5 worm cellular contexts compared by ENCODE assay signal in the genomic region with DNA sequence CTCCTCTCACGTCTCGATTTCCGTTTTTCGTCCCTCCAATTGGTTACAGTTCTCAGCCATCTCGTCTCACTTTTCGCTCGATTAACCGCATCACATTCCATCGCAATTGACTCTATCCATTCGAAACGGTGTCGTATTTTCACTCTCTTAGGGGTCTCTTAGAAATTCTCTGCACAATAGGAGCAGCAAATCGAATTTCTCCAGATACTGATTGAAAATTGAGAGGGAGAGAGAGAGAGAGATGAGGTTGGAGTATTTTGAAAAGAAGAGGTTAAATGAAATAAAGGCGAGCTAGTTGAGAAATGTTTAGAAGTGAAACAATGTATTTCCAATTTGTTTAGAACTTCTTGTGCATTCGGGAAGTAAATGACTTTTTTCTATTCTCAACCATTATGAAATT.
A peak's percentile ranks its signal among the peaks of the same experiment; 100 is the strongest.
TF ChIP-seq lines count a peak whose summit lies in the region.

No protein-coding gene starts in this region.

TF ChIP-seq in whole organism, L1 larva, 84 proteins besides CTCF, POLR2A, EP300 and RAD21:
- TF ChIP-seq ceh-90 (tag; optimal IDR thresholded peaks at IDR 0.05; lab: Kevin White, UChicago) = no peak
- peak; percentile 96 for TF ChIP-seq fkh-10 (GFP tag; optimal IDR thresholded peaks at IDR 0.05; lab: Kevin White, UChicago)
- no peak for TF ChIP-seq ceh-8 (GFP tag; optimal IDR thresholded peaks at IDR 0.05; lab: Kevin White, UChicago)
- TF ChIP-seq xbp-1 (tag; optimal IDR thresholded peaks at IDR 0.05; lab: Kevin White, UChicago) = no peak
- TF ChIP-seq ama-1 (optimal IDR thresholded peaks at IDR 0.05; lab: Kevin White, UChicago) = no peak
- peak; percentile 35 for TF ChIP-seq lin-14 (GFP tag; optimal IDR thresholded peaks at IDR 0.05; lab: Kevin White, UChicago)
- no peak for TF ChIP-seq fos-1 (tag; optimal IDR thresholded peaks at IDR 0.05; lab: Kevin White, UChicago)

TF ChIP-seq in whole organism, L3 larva, 47 proteins besides CTCF, POLR2A, EP300 and RAD21:
- TF ChIP-seq lsy-12 (tag; optimal IDR thresholded peaks at IDR 0.05; lab: Kevin White, UChicago) = no peak
- TF ChIP-seq fkh-10 (GFP tag; optimal IDR thresholded peaks at IDR 0.05; lab: Kevin White, UChicago) = peak; percentile 93

TF ChIP-seq in whole organism, L4 larva, 104 proteins besides CTCF, POLR2A, EP300 and RAD21:
- TF ChIP-seq zfp-3 (GFP tag; conservative IDR thresholded peaks at IDR 0.05; lab: Robert Waterston, UW) = no peak
- peak; percentile 87 for TF ChIP-seq fkh-10 (GFP tag; optimal IDR thresholded peaks at IDR 0.05; lab: Kevin White, UChicago)
TF ChIP-seq in whole organism, L4 larva: peak in this region for 1.

TF ChIP-seq in whole organism, late embryonic, 69 proteins besides CTCF, POLR2A, EP300 and RAD21:
- peak; percentile 93 for TF ChIP-seq unc-42 (tag; optimal IDR thresholded peaks at IDR 0.05; lab: Kevin White, UChicago)
- TF ChIP-seq ztf-16 (tag; optimal IDR thresholded peaks at IDR 0.05; lab: Kevin White, UChicago) = no peak
TF ChIP-seq in whole organism, late embryonic: peak in this region for 1.

TF ChIP-seq in whole organism, mixed stage, embryonic, 35 proteins besides CTCF, POLR2A, EP300 and RAD21:
- TF ChIP-seq cnd-1 (tag; optimal IDR thresholded peaks at IDR 0.05; lab: Kevin White, UChicago) (no peak), sem-2 (GFP tag; optimal IDR thresholded peaks at IDR 0.05; lab: Kevin White, UChicago) (no peak), ces-1 (GFP tag; optimal IDR thresholded peaks at IDR 0.05; lab: Kevin White, UChicago) (peak; percentile 96)
TF ChIP-seq in whole organism, mixed stage, embryonic: peak in this region for 1.

Comparison
In these comparisons a context has a peak if more than half of its experiments do, and no peak if none do; other contexts are left out.
1. Of the 29 proteins assayed by ChIP-seq in both whole organism, L4 larva and whole organism, L1 larva: peak only in whole organism, L4 larva: none; only in whole organism, L1 larva: none; in both: fkh-10; in neither: 28.